Worm (Caenorhabditis elegans): ENCODE results near the gene igcm-3.

ce11 chrX:2693026-2693425 is 12.6 kb downstream of the igcm-3 start:
- TF ChIP-seq T22C8.4 (GFP tag; IDR thresholded peaks at IDR 0.05) (no peak), tab-1 (GFP tag; IDR thresholded peaks at IDR 0.05) (no peak), ref-1 (GFP tag; conservative IDR thresholded peaks at IDR 0.05) (no peak)
